Worm (Caenorhabditis elegans): ENCODE results near the gene Y50D4A.10.

The Y50D4A.10 gene

DNA sequence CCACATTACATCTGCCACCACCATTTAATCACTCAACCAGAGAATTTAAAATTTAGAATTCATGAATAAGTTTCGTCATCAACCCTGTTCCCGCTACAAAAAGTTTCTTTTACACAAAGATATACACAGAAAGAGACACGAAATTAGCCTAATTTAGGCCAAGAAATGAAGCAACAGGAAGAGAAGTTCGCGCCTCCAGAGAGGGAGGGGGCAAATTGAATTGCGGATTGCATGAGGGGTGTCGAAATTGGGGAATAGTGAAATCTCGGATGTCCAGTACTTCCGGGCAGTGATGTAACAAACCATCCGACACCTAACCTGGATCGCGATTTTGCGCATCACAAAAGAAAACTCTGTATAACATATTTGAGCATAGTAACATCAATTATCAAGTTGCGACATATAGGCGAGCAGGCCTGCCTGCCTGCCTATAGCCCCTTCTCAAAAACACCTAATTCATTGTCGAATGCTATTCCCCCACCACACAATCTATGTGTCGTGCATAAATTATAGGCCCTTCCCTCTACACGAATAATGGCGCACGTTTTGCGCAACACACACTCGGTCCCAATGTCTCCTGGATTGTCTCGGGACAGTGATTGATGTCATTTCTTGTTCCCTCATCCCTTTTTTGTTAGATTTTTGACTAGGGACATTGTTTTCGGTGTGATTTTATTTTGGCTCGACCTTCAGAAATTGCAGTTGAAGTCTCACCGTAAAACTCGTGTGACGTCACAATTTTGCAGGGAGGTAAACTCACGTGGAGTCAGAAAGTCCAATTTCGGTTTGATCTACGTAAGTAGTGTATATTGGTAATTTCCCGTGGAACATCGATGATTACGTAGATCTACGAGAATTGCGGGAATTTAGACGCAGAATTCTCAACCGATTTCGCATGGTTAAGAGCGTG, 7.6 kb upstream of the Y50D4A.10 start:
- TF ChIP-seq unc-62 (GFP tag; optimal IDR thresholded peaks at IDR 0.05): no peak

DNA sequence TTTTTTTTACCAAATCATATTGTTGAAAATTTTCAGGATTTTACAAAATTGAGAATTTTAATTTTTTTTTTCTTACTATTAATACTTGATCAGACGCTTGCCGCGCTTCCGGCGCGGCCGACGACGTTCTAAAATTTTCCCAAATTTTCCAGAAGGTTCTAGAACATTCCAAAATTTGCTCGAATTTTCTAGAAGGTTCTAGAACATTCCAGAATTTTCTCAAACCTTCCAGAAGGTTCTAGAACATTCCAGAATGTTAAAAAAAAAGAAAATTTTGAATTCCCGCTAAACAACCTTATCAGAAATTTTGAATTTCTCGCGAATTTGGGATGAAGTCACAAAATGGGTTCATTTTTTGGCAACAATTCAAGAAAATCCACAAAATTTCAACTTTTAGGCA, 5.9 kb upstream of the Y50D4A.10 start:
- no peak for TF ChIP-seq unc-62 (GFP tag; optimal IDR thresholded peaks at IDR 0.05)

DNA sequence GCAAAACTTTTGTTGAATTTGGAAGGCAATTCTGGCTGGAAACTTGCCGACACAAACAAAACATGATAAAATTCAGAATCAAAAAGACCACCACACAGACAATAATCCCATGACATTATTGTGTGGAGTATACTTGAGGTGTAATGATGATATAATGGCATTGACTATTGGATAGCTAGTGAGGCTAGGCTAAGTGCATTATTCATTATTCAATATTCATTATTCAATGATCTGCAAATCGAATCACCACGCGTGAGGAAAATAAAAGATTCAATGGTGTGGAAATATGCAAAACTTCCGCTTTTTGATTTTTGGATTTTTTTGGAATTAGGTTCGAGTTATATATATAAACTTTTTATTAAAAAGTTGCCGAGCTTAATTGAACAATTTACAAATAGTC, 3.2 kb upstream of the Y50D4A.10 start:
- no peak for TF ChIP-seq unc-62 (GFP tag; optimal IDR thresholded peaks at IDR 0.05)

DNA sequence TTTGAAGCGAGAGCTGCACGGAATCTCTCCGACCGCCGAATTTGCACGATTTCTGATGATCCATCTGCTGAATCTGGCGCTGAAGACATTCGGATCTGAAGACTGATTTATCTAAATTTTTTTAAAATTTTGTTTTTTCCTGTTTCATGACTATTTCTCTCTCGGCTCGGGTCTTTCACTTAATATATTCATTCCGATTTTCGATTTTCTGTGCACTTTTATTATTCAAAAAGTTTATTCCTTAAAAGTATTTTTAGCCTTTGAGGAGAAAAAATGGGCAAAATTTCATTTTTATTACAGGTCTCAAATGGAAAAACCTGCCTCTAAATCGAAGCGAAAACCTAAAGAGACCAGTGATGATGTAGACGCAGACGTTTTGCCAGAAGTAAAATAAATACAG, 12.8 kb downstream of the Y50D4A.10 start, which contains the start of gene Y50D4A.1:
Y50D4A.1 (plus strand) TSS at position 301 of the 400 bp plus-strand sequence.
- TF ChIP-seq unc-62 (GFP tag; optimal IDR thresholded peaks at IDR 0.05): no peak

DNA sequence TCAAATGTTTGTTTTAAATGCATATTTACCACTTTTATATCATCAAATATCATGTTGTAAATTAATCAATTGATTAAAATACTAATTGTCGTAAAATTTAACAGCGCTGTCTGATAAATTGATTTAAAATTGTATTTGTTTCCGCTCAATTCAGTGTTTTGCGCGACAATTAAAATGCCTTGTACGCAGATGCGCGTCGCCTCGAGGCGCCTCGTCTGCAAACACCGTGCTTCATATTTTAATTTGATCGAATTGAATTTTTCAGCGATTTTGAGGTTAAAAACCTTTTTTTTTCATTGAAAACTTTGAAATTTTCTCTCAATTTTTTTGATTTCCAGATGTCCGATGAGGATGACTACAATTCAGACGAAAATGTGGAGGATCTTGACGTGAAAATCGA, 13.4 kb downstream of the Y50D4A.10 start, which contains the start of gene Y50D4A.5:
Y50D4A.5 (plus strand) TSS at position 337 of the 400 bp plus-strand sequence.
- no peak for TF ChIP-seq unc-62 (GFP tag; optimal IDR thresholded peaks at IDR 0.05)

DNA sequence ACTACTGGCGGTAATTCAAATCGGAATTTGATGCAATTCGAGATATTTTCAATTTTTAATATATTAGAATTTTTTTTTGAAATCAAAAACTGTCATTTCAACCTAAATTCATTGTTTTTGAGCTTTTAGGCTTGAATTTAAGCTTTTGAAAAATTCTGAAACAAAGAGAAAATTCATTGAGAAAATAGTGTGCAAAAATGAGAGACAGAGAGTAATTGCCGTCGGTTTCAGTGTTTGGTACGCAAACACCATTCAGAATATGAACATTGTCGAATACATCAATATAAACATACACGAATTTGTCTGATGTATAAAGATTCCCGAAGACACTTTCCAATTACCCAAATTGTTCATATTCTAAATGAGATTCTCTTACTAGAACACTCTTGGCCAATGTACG, 18.6 kb downstream of the Y50D4A.10 start:
- TF ChIP-seq unc-62 (GFP tag; optimal IDR thresholded peaks at IDR 0.05): no peak

DNA sequence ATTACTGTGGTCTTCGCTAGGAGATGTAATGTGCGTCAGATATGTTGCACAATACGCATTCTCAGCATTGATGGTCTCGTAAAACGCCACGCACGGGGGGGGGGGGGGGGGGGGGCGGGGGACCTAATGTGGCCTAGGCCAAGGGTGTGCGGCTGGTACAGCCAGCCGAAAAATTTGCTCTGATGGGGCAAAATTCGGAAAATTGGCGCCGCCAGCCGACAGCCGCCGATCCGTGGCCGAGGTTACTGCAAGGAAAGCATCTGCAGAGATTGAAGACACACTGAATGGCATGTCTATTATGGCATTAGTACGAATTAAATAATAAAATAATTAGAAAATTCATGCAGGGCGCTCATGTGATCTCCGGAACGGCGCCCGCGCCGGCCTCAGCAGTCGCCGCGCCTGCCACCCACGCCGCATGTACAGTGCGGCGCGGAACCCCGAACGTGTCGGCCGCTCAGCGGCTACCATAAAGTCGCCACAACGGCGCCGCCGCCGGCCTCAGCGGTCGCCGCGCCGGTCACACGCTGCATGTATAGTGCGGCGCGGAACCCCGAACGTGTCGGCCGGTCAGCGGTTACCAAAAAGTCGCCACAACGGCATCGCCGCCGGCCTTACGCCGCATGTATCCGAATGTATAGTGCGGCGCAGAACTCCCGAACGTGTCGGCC, 21.0 kb downstream of the Y50D4A.10 start, which contains the start of gene Y50D4A.6:
Y50D4A.6 (minus strand) TSS at position 51 of the 671 bp plus-strand sequence.
- TF ChIP-seq unc-62 (GFP tag; optimal IDR thresholded peaks at IDR 0.05): no peak

DNA sequence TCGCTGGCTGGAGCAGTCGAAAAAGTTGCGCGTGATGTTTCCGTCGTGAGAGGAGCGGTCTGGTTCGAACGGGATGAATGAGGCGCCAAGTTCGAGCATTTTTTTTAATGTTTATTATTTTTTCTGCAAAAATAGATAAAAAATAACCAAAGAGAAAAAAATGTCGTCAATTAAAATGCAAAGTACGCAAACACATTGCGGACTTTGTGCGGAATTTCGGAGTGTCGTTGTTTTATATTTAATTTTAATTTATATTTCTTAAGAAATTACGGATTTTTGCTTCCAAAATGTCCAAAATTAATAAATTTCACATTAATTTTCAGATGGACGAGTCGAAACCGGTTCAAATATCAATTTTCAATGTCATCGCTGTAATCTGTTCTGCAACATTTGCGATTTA, 24.4 kb downstream of the Y50D4A.10 start, which contains the start of the genes wrb-1 and Y50D4A.4:
wrb-1 (plus strand) TSS at position 78 of the 400 bp plus-strand sequence.
Y50D4A.4 (minus strand) TSS at position 133 of the 400 bp plus-strand sequence.
- no peak for TF ChIP-seq unc-62 (GFP tag; optimal IDR thresholded peaks at IDR 0.05)

DNA sequence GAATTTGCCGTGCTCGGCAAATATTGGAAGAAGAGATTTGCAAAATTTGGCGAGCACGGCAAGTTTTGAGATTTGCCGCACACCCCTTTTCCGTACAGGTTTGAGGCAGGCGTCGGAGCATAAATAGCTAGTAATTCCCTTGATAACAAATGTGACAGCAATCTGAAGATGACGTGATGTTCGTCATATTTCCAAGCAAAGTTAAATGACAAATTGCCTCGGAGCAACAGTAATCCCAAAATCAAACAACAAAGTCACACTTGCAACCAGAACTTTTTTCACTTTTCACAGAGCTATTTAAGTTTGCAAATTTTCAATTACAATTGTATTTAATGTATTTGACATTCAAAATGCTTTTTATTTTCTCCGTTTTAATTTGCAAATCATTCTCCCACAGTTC, 41.1 kb downstream of the Y50D4A.10 start, which contains the start of gene F25A2.1:
F25A2.1 (plus strand) TSS at position 301 of the 400 bp plus-strand sequence.
- TF ChIP-seq unc-62 (GFP tag; optimal IDR thresholded peaks at IDR 0.05): no peak

DNA sequence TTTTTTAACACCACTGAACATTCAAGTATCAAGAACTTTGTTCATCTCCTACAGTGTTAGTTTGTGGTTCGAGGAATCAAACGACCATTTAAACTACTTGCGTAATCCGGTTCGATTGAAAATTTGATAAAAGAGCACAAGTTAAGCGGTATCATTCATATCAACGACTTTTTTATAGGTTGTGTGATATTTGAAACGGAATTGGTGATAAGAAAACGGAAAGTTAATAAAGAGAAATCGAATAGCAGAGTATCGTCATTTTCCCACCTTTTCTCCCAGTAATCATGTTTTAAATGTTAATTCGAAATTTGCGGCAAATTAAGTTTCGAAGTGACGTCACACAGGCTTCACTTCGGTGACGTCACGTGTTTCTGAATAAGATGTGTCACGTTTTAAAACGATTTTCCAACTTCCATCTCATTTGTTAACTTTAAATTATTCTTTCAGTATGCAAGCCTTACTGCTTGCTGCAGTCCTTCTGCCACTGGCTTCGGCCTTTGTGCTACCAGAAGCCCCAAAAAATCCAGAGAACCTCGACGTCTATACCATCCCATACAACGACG, 44.0 kb downstream of the Y50D4A.10 start, which contains the start of gene T21H3.1:
T21H3.1 (plus strand) TSS at position 448 of the 563 bp plus-strand sequence.
- TF ChIP-seq unc-62 (GFP tag; optimal IDR thresholded peaks at IDR 0.05): no peak

DNA sequence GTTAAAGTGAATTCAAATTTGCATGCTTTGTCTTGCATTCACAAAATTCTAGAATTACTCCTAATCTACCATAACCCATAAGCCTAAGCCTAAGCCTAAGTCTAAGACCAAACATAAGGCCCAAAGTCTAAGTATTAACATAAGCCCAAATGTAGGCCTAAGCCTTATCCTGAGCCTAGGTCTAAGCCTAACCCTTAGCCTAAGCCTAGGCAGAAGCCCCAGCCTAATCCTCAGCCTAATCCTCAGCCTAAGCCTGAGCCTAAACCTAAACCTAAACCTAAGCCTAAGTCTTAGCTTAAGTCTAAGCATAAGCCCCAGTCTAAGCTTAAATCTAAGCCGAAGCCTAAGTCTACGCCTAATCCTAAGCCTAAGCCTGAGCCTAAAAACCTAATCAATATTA, 49.8 kb downstream of the Y50D4A.10 start:
- no peak for TF ChIP-seq unc-62 (GFP tag; optimal IDR thresholded peaks at IDR 0.05)
